Worm (Caenorhabditis elegans) whole organism, L2 larva: Measurements from ENCODE around the gene col-151.
A peak's percentile ranks its signal among the peaks of the same experiment; 100 is the strongest.

Experiments
- C34F6.9 ChIP-seq: fragments of 150-350 bp; optimal IDR thresholded peaks from 2 replicates; lab custom pipeline; 2014; ENCODE audit warnings: missing biosample characterization, missing genetic modification characterization
- F13H6.1 ChIP-seq: sonication (generic microtip); optimal IDR thresholded peaks from 2 replicates; lab custom pipeline; 2016; ENCODE audit warnings: missing genetic modification characterization, missing compliant biosample characterization
- R02D3.7 ChIP-seq: fragments of 150-350 bp; optimal IDR thresholded peaks from 2 replicates; lab custom pipeline; 2014; ENCODE audit warnings: missing biosample characterization, missing genetic modification characterization
- Y55F3AM.14 ChIP-seq: fragments of 200-800 bp; sonication (Bioruptor generic); optimal IDR thresholded peaks from 2 replicates; lab custom pipeline; 2018; ENCODE audit warnings: mild to moderate bottlenecking, missing genetic modification characterization, missing compliant biosample characterization
- ZK546.5 ChIP-seq: sonication (generic microtip); optimal IDR thresholded peaks from 2 replicates; lab custom pipeline; 2017; ENCODE audit warnings: missing biosample characterization, missing genetic modification characterization
- aly-2 ChIP-seq: fragments of 150-350 bp; optimal IDR thresholded peaks from 2 replicates; lab custom pipeline; 2014; ENCODE audit warnings: missing biosample characterization, missing genetic modification characterization
- ama-1 ChIP-seq: fragments of 150-350 bp; optimal IDR thresholded peaks from 2 replicates; lab custom pipeline; 2018; ENCODE audit warnings: inconsistent platforms
- ceh-16 ChIP-seq: fragments of 150-350 bp; optimal IDR thresholded peaks from 2 replicates; lab custom pipeline; 2014; ENCODE audit warnings: missing biosample characterization, missing genetic modification characterization
- ceh-82 ChIP-seq: fragments of 150-350 bp; optimal IDR thresholded peaks from 2 replicates; lab custom pipeline; 2014; ENCODE audit warnings: missing biosample characterization, missing genetic modification characterization
- crh-2 ChIP-seq: sonication (generic microtip); optimal IDR thresholded peaks from 2 replicates; lab custom pipeline; 2017; ENCODE audit warnings: missing biosample characterization, missing genetic modification characterization
- egl-27 ChIP-seq: sonication (generic microtip); optimal IDR thresholded peaks from 3 replicates; lab custom pipeline; 2017; ENCODE audit warnings: missing biosample characterization, missing genetic modification reagents, missing genetic modification characterization
- elt-3 ChIP-seq: sonication (generic microtip); optimal IDR thresholded peaks from 2 replicates; lab custom pipeline; 2017; ENCODE audit warnings: missing biosample characterization, missing genetic modification characterization
- fos-1 ChIP-seq: fragments of 150-350 bp; optimal IDR thresholded peaks from 2 replicates; lab custom pipeline; 2014; ENCODE audit warnings: missing biosample characterization, missing genetic modification characterization
- gmeb-1 ChIP-seq: fragments of 150-350 bp; optimal IDR thresholded peaks from 2 replicates; lab custom pipeline; 2014; ENCODE audit warnings: missing biosample characterization, missing genetic modification characterization
- lin-11 ChIP-seq: fragments of 150-350 bp; sonication (generic microtip); optimal IDR thresholded peaks from 2 replicates; lab custom pipeline; 2014; ENCODE audit warnings: missing biosample characterization, missing genetic modification characterization, inconsistent platforms, mixed read lengths
- lin-13 ChIP-seq: fragments of 150-350 bp; optimal IDR thresholded peaks from 2 replicates; lab custom pipeline; 2014; ENCODE audit warnings: missing biosample characterization, missing genetic modification reagents, missing genetic modification characterization
- lin-39 ChIP-seq: fragments of 150-350 bp; optimal IDR thresholded peaks from 2 replicates; lab custom pipeline; 2014; ENCODE audit warnings: missing biosample characterization, missing genetic modification reagents, missing genetic modification characterization
- lsy-2 ChIP-seq, 2 experiments: fragments of 150-350 bp in 1 of 2; sonication (generic microtip) in 1 of 2; optimal IDR thresholded peaks; 2 replicates each; lab custom pipeline; 2014 to 2017; ENCODE audit warnings: missing biosample characterization in 2 of 2, missing genetic modification characterization in 2 of 2
- mab-5 ChIP-seq: fragments of 150-350 bp; optimal IDR thresholded peaks from 2 replicates; lab custom pipeline; 2014; ENCODE audit warnings: missing biosample characterization, missing genetic modification characterization
- mbf-1 ChIP-seq: sonication (generic microtip); optimal IDR thresholded peaks from 2 replicates; lab custom pipeline; 2017; ENCODE audit warnings: missing biosample characterization, missing genetic modification characterization
- mdl-1 ChIP-seq, 2 experiments: fragments of 150-350 bp in 1 of 2; sonication (generic microtip) in 1 of 2; optimal IDR thresholded peaks; 2 replicates each; lab custom pipeline; 2017; ENCODE audit warnings: missing biosample characterization in 2 of 2, missing genetic modification characterization in 2 of 2
- nhr-10 ChIP-seq: sonication (generic microtip); optimal IDR thresholded peaks from 2 replicates; lab custom pipeline; 2017; ENCODE audit warnings: missing biosample characterization, missing genetic modification characterization
- nhr-11 ChIP-seq: fragments of 150-350 bp; optimal IDR thresholded peaks from 2 replicates; lab custom pipeline; 2014; ENCODE audit warnings: missing biosample characterization, missing genetic modification characterization
- nhr-12 ChIP-seq: fragments of 150-350 bp; optimal IDR thresholded peaks from 2 replicates; lab custom pipeline; 2014; ENCODE audit warnings: missing biosample characterization, missing genetic modification characterization
- nhr-129 ChIP-seq: fragments of 150-350 bp; optimal IDR thresholded peaks from 2 replicates; lab custom pipeline; 2014; ENCODE audit warnings: missing biosample characterization, missing genetic modification characterization
- nhr-21 ChIP-seq: fragments of 150-350 bp; optimal IDR thresholded peaks from 2 replicates; lab custom pipeline; 2014; ENCODE audit warnings: missing biosample characterization, missing genetic modification characterization
- nhr-23 ChIP-seq: fragments of 150-350 bp; optimal IDR thresholded peaks from 2 replicates; lab custom pipeline; 2014; ENCODE audit warnings: missing biosample characterization, missing genetic modification reagents, missing genetic modification characterization
- nhr-237 ChIP-seq: fragments of 150-350 bp; optimal IDR thresholded peaks from 2 replicates; lab custom pipeline; 2014; ENCODE audit warnings: missing biosample characterization, missing genetic modification characterization
- nhr-25 ChIP-seq: fragments of 150-350 bp; sonication (generic microtip); optimal IDR thresholded peaks from 3 replicates; lab custom pipeline; 2014; ENCODE audit warnings: missing biosample characterization, missing genetic modification characterization
- nhr-6 ChIP-seq: fragments of 150-350 bp; optimal IDR thresholded peaks from 2 replicates; lab custom pipeline; 2014; ENCODE audit warnings: missing biosample characterization, missing genetic modification characterization
- nhr-77 ChIP-seq: fragments of 150-350 bp; optimal IDR thresholded peaks from 2 replicates; lab custom pipeline; 2014; ENCODE audit warnings: missing biosample characterization, missing genetic modification characterization
- peb-1 ChIP-seq: fragments of 150-350 bp; optimal IDR thresholded peaks from 2 replicates; lab custom pipeline; 2014; ENCODE audit warnings: missing biosample characterization, missing genetic modification characterization
- sem-4 ChIP-seq: fragments of 150-350 bp; optimal IDR thresholded peaks from 2 replicates; lab custom pipeline; 2014; ENCODE audit warnings: missing biosample characterization, missing genetic modification reagents, missing genetic modification characterization
- skn-1 ChIP-seq: sonication (generic microtip); optimal IDR thresholded peaks from 2 replicates; lab custom pipeline; 2017; ENCODE audit warnings: missing biosample characterization, missing genetic modification characterization
- sma-3 ChIP-seq: sonication (generic microtip); optimal IDR thresholded peaks from 2 replicates; lab custom pipeline; 2016; ENCODE audit warnings: missing genetic modification reagents, missing genetic modification characterization, missing compliant biosample characterization
- sma-9 ChIP-seq, 2 experiments: fragments of 150-350 bp in 1 of 2; sonication (generic microtip) in 1 of 2; optimal IDR thresholded peaks; 2 replicates each; lab custom pipeline; 2014 to 2016; ENCODE audit warnings: missing genetic modification characterization in 2 of 2, mild to moderate bottlenecking in 1 of 2, missing biosample characterization in 1 of 2, missing compliant biosample characterization in 1 of 2, missing genetic modification reagents in 1 of 2, moderate library complexity in 1 of 2
- snpc-4 ChIP-seq: fragments of 150-350 bp; optimal IDR thresholded peaks from 2 replicates; lab custom pipeline; 2014; ENCODE audit warnings: missing biosample characterization, missing genetic modification characterization
- unc-55 ChIP-seq: fragments of 150-350 bp; sonication (generic microtip); optimal IDR thresholded peaks from 3 replicates; lab custom pipeline; 2014; ENCODE audit warnings: missing biosample characterization, missing genetic modification reagents, missing genetic modification characterization
- unc-62 ChIP-seq: fragments of 150-350 bp; optimal IDR thresholded peaks from 2 replicates; lab custom pipeline; 2014; ENCODE audit warnings: missing biosample characterization, missing genetic modification reagents, missing genetic modification characterization
- ztf-1 ChIP-seq: fragments of 200-800 bp; sonication (Bioruptor generic); conservative IDR thresholded peaks from 2 replicates; pipeline ENCODE4 v1.3.6; 2022; ENCODE audit warnings: missing genetic modification characterization, missing compliant biosample characterization
- ztf-11 ChIP-seq: sonication (generic microtip); optimal IDR thresholded peaks from 2 replicates; lab custom pipeline; 2017; ENCODE audit warnings: missing biosample characterization, missing genetic modification characterization
- ztf-4 ChIP-seq: fragments of 150-350 bp; optimal IDR thresholded peaks from 2 replicates; lab custom pipeline; 2014; ENCODE audit warnings: missing biosample characterization, missing genetic modification characterization

col-151 gene

DNA sequence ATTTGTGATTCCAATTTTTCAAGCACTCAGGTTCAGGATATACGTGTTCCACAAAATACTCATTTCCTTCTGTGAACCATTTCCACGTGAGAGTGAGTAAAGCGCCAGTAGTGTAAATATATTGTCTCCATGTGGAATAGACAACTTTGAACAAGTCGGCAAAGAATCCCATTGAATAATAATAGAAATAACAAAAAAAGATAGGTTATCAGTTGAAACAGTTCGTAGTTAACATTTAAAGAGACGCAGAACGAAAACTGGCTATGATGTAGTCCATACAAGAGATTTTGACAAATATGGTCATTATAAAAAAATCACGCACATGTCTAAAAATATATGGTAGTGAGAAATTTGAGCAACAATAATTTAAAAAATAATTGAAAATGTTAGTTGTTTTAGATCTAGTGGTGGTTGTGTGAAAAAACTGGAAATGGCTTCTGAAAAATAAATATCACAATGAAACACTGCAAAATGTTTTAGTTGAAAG, 37.5 kb downstream of the col-151 start, which contains the start of gene ceeh-2:
ceeh-2 (minus strand) TSS at position 437 of the 487 bp plus-strand sequence.
- no peak for TF ChIP-seq mdl-1 (tag; optimal IDR thresholded peaks at IDR 0.05; lab: Kevin White, UChicago)
- no peak for TF ChIP-seq nhr-237 (tag; lab: Kevin White, UChicago)
- no peak for TF ChIP-seq egl-27 (tag; lab: Kevin White, UChicago)
- no peak for TF ChIP-seq ceh-16 (tag; lab: Kevin White, UChicago)
- TF ChIP-seq ama-1 (lab: Kevin White, UChicago) = no peak
- no peak for TF ChIP-seq nhr-11 (tag; lab: Kevin White, UChicago)
- no peak for TF ChIP-seq Y55F3AM.14 (GFP tag; lab: Kevin White, UChicago)
- peak; percentile 17 for TF ChIP-seq sma-9 (GFP tag; optimal IDR thresholded peaks at IDR 0.05; lab: Kevin White, UChicago)
- no peak for TF ChIP-seq sma-9 (tag; optimal IDR thresholded peaks at IDR 0.05; lab: Kevin White, UChicago)
- no peak for TF ChIP-seq ztf-11 (tag; lab: Kevin White, UChicago)
- TF ChIP-seq snpc-4 (tag; lab: Kevin White, UChicago) = no peak
- no peak for TF ChIP-seq nhr-21 (tag; lab: Kevin White, UChicago)
- no peak for TF ChIP-seq unc-62 (GFP tag; lab: Kevin White, UChicago)
- no peak for TF ChIP-seq nhr-12
- TF ChIP-seq fos-1 (tag; lab: Kevin White, UChicago) = peak; percentile 6
- no peak for TF ChIP-seq mbf-1 (tag; lab: Kevin White, UChicago)
- TF ChIP-seq ceh-82 (tag; lab: Kevin White, UChicago) = no peak
- TF ChIP-seq nhr-129 = no peak
- TF ChIP-seq ZK546.5 (tag; lab: Kevin White, UChicago) = no peak

DNA sequence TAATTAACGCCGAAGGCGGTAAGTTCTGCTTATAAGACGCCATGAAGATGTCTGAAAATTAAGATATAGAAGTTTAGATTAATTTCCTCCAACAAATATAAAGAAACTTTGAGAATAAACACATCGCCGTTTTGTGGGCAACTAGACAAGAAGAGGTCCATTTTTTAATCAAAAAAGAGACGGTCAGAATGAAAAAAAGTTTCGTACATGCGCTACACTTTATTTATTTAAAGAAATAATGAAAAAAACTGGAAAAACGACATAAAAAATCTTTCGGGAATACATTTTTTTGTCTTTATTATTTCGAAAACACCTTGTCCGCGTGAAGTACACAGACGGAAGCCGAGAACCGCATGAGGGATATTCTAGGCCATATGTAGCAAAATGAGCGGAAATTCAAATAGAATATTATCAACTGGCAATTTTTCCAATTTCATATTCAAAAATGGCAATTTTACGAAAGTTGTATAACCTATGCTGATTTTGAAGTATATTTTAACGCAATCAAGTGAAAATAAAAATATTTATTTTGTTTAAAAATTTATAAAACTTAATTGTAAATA, 39.2 kb downstream of the col-151 start, which contains the start of gene sluh-7:
sluh-7 (minus strand) TSS at position 51 of the 563 bp plus-strand sequence.
- TF ChIP-seq nhr-129 = peak; percentile 30
- no peak for TF ChIP-seq nhr-11 (tag; lab: Kevin White, UChicago)
- TF ChIP-seq sma-3 = peak; percentile 84
- TF ChIP-seq fos-1 (tag; lab: Kevin White, UChicago) = peak; percentile 16
- TF ChIP-seq mbf-1 (tag; lab: Kevin White, UChicago) = no peak
- TF ChIP-seq nhr-25 = peak; percentile 84
- peak; percentile 16 for TF ChIP-seq ceh-16 (tag; lab: Kevin White, UChicago)
- peak; percentile 82 for TF ChIP-seq F13H6.1
- peak; percentile 94 for TF ChIP-seq gmeb-1 (tag; lab: Kevin White, UChicago)
- peak; percentile 89 for TF ChIP-seq unc-55
- no peak for TF ChIP-seq nhr-237 (tag; lab: Kevin White, UChicago)
- peak; percentile 64 for TF ChIP-seq sem-4
- TF ChIP-seq lin-13 = peak; percentile 80
- TF ChIP-seq egl-27 (tag; lab: Kevin White, UChicago) = peak; percentile 18
- no peak for TF ChIP-seq ztf-1 (GFP tag; lab: Robert Waterston, UW)
- TF ChIP-seq lin-39 (tag; lab: Kevin White, UChicago) = no peak
- TF ChIP-seq nhr-6 (tag; lab: Kevin White, UChicago) = peak; percentile 65
- TF ChIP-seq ama-1 (lab: Kevin White, UChicago) = no peak
- TF ChIP-seq ceh-82 (tag; lab: Kevin White, UChicago) = no peak
- peak; percentile 69 for TF ChIP-seq snpc-4 (tag; lab: Kevin White, UChicago)
- TF ChIP-seq nhr-10 (tag; lab: Kevin White, UChicago) = no peak
- TF ChIP-seq C34F6.9 (tag; lab: Kevin White, UChicago) = peak; percentile 87
- TF ChIP-seq ztf-11 (tag; lab: Kevin White, UChicago) = no peak
- peak; percentile 68 for TF ChIP-seq nhr-21 (tag; lab: Kevin White, UChicago)
- no peak for TF ChIP-seq nhr-77
- TF ChIP-seq nhr-12 = no peak
- TF ChIP-seq sma-9 (GFP tag; optimal IDR thresholded peaks at IDR 0.05; lab: Kevin White, UChicago) = peak; percentile 92
- no peak for TF ChIP-seq sma-9 (tag; optimal IDR thresholded peaks at IDR 0.05; lab: Kevin White, UChicago)
- peak; percentile 67 to 90 for TF ChIP-seq lsy-2 (tag; optimal IDR thresholded peaks at IDR 0.05; lab: Kevin White, UChicago)
- TF ChIP-seq mab-5 (tag; lab: Kevin White, UChicago) = peak; percentile 5
- TF ChIP-seq ztf-4 = no peak
- TF ChIP-seq lin-11 (tag; lab: Kevin White, UChicago) = peak; percentile 18
- TF ChIP-seq crh-2 (tag; lab: Kevin White, UChicago) = peak; percentile 82
- no peak for TF ChIP-seq R02D3.7

DNA sequence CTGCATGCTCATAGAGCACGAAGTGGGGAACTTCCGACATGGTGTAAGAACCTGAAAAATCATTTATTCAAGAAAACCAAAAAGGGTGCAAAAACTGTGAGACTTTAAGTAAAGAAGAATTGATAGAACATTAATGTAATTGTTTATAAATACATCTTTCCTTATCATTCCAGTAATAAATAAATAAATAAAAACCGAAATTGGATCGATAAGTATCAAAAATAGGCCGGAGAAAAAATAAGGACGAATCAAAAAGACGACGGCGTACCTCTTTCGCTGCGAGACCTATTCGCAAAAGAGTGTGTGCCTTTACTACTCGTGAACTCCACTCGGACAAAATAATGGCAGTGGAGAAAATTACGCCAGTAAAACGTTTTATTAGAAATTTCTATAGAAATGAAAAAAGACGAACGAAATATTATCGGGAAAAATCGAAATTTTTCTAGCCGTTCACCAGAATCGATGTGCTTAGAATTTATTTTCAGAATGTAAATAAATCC, 42.0 kb downstream of the col-151 start, which contains the start of gene nol-56:
nol-56 (minus strand) TSS at position 51 of the 500 bp plus-strand sequence.
- TF ChIP-seq ztf-1 (GFP tag; lab: Robert Waterston, UW) (no peak), nhr-77 (peak; percentile 10), elt-3 (tag; lab: Kevin White, UChicago) (no peak), lin-39 (tag; lab: Kevin White, UChicago) (no peak), ama-1 (lab: Kevin White, UChicago) (peak; percentile 27), aly-2 (tag; lab: Kevin White, UChicago) (no peak), ztf-11 (tag; lab: Kevin White, UChicago) (no peak), nhr-11 (tag; lab: Kevin White, UChicago) (no peak), gmeb-1 (tag; lab: Kevin White, UChicago) (peak; percentile 85), ceh-82 (tag; lab: Kevin White, UChicago) (no peak), nhr-23 (tag; lab: Kevin White, UChicago) (no peak), nhr-237 (tag; lab: Kevin White, UChicago) (no peak), nhr-12 (no peak), peb-1 (tag; lab: Kevin White, UChicago) (no peak), ceh-16 (tag; lab: Kevin White, UChicago) (no peak), mdl-1 (tag; optimal IDR thresholded peaks at IDR 0.05; lab: Kevin White, UChicago) (no peak), nhr-6 (tag; lab: Kevin White, UChicago) (peak; percentile 59), unc-62 (GFP tag; lab: Kevin White, UChicago) (no peak), skn-1 (tag; lab: Kevin White, UChicago) (no peak), ZK546.5 (tag; lab: Kevin White, UChicago) (peak; percentile 41), crh-2 (tag; lab: Kevin White, UChicago) (peak; percentile 90), Y55F3AM.14 (GFP tag; lab: Kevin White, UChicago) (no peak), sem-4 (peak; percentile 78), mbf-1 (tag; lab: Kevin White, UChicago) (no peak), sma-9 (GFP tag; optimal IDR thresholded peaks at IDR 0.05; lab: Kevin White, UChicago) (peak; percentile 79), sma-9 (tag; optimal IDR thresholded peaks at IDR 0.05; lab: Kevin White, UChicago) (no peak), fos-1 (tag; lab: Kevin White, UChicago) (peak; percentile 60), mab-5 (tag; lab: Kevin White, UChicago) (peak; percentile 83), snpc-4 (tag; lab: Kevin White, UChicago) (peak; percentile 70)
